Worm (Caenorhabditis elegans): ENCODE data around the gene vab-15.

ce11 chrX:9882112-9882511 lies 35.0 kb downstream of the vab-15 start, which contains the start of gene glo-1:
- no peak for TF ChIP-seq zfp-2 (tag; optimal IDR thresholded peaks at IDR 0.05)
- TF ChIP-seq unc-39 (tag; optimal IDR thresholded peaks at IDR 0.05), result no peak
- no peak for TF ChIP-seq Y105C5A.15 (GFP tag; IDR thresholded peaks at IDR 0.05)
- TF ChIP-seq mep-1 (tag; optimal IDR thresholded peaks at IDR 0.05), result no peak
- no peak for TF ChIP-seq nhr-237 (tag; optimal IDR thresholded peaks at IDR 0.05)
- no peak for TF ChIP-seq madf-9 (GFP tag; conservative IDR thresholded peaks at IDR 0.05)
- TF ChIP-seq lim-7 (GFP tag; IDR thresholded peaks at IDR 0.05), result no peak
